Worm (Caenorhabditis elegans) whole organism, mixed stage, embryonic: Measurements from ENCODE around the gene F09C8.1.

Experiments used
- elt-3 ChIP-seq: fragments of 150-350 bp; optimal IDR thresholded peaks from 2 replicates; lab custom pipeline; 2014; ENCODE audit warnings: missing biosample characterization, missing genetic modification characterization
- hlh-1 ChIP-seq: fragments of 150-350 bp; optimal IDR thresholded peaks from 2 replicates; lab custom pipeline; 2014; ENCODE audit warnings: missing biosample characterization, missing genetic modification reagents, missing genetic modification characterization
- snpc-4 ChIP-seq: fragments of 150-350 bp; optimal IDR thresholded peaks from 2 replicates; lab custom pipeline; 2014; ENCODE audit warnings: missing biosample characterization, missing genetic modification characterization
- zip-8 ChIP-seq: fragments of 150-350 bp; optimal IDR thresholded peaks from 2 replicates; lab custom pipeline; 2014; ENCODE audit warnings: missing biosample characterization, missing genetic modification characterization

DNA sequence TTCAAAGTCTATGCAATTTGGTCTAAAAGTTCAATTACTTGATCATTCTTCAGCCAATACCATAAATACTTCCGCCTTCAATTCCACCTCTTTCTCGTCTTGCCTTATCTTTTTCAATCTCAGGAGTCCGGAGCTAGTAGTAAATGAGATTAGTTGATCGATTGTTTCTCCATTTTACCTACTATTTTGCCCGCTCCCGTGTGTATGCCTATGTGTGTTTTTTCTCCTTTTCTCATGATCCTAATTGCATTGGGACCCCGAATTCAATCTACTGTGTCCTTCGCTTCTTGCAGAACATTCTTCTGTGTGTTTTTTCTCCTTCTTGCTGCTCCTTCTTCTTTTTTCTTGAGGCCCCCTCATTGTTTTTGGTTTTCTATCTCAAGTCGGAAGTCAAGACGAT, 47.0 kb downstream of the F09C8.1 start:
- TF ChIP-seq snpc-4 (tag; lab: Kevin White, UChicago): no peak
- no peak for TF ChIP-seq zip-8 (tag; lab: Kevin White, UChicago)
- TF ChIP-seq elt-3: no peak
- no peak for TF ChIP-seq hlh-1 (tag; lab: Kevin White, UChicago)
